Worm (Caenorhabditis elegans) whole organism, L4 larva: ENCODE data around the gene mpz-6.

Experiments
- sdz-12 ChIP-seq: fragments of 200-800 bp; sonication (Bioruptor generic); optimal IDR thresholded peaks from 2 replicates; lab custom pipeline; 2018; ENCODE audit warnings: mild to moderate bottlenecking, missing genetic modification characterization, missing compliant biosample characterization
- snpc-4 ChIP-seq: fragments of 150-350 bp; optimal IDR thresholded peaks from 2 replicates; lab custom pipeline; 2014; ENCODE audit warnings: missing biosample characterization, missing genetic modification characterization

- TF ChIP-seq snpc-4 (tag; lab: Kevin White, UChicago) (no peak), sdz-12 (GFP tag; lab: Kevin White, UChicago) (no peak)
Measured at ce11 chrII:9356723-9357122, 50.2 kb downstream of the mpz-6 start.
